Fruit fly (Drosophila melanogaster) whole organism, embryonic: Measurements from ENCODE around the gene CG43694.

Source experiments
- Asciz ChIP-seq: fragments of 200-800 bp; sonication (Bioruptor generic); optimal IDR thresholded peaks from 2 replicates; lab custom pipeline; 2017; ENCODE audit warnings: missing biosample characterization, mild to moderate bottlenecking, missing genetic modification characterization, missing genetic modification reagents
- BEAF-32 ChIP-seq: fragments of 200-800 bp; sonication (Bioruptor generic); optimal IDR thresholded peaks from 3 replicates; lab custom pipeline; 2017; ENCODE audit warnings: missing biosample characterization, missing genetic modification characterization, mild to moderate bottlenecking, moderate library complexity, missing genetic modification reagents
- Bdp1 ChIP-seq: fragments of 200-800 bp; sonication (Bioruptor generic); optimal IDR thresholded peaks from 3 replicates; lab custom pipeline; 2016; ENCODE audit warnings: missing biosample characterization, missing genetic modification characterization
- C15 ChIP-seq: fragments of 200-800 bp; sonication (Bioruptor generic); IDR thresholded peaks from 3 replicates; pipeline ENCODE4 v1.3.6; 2022; ENCODE audit warnings: missing biosample characterization, missing genetic modification characterization
- CG11247 ChIP-seq: fragments of 200-800 bp; sonication (Bioruptor generic); IDR thresholded peaks from 2 replicates; pipeline ENCODE4 v1.3.6; 2022; ENCODE audit warnings: missing biosample characterization, missing genetic modification characterization
- CG14014 ChIP-seq: fragments of 200-800 bp; sonication (Bioruptor generic); IDR thresholded peaks from 2 replicates; pipeline ENCODE4 v1.3.6; 2022; ENCODE audit warnings: missing biosample characterization, missing genetic modification characterization
- CG14441 ChIP-seq: fragments of 200-800 bp; sonication (Bioruptor generic); IDR thresholded peaks from 2 replicates; pipeline ENCODE4 v1.3.6; 2022; ENCODE audit warnings: missing biosample characterization, missing genetic modification characterization
- CG15514 ChIP-seq: fragments of 200-800 bp; sonication (Bioruptor generic); optimal IDR thresholded peaks from 3 replicates; lab custom pipeline; 2017; ENCODE audit warnings: missing biosample characterization, missing genetic modification characterization, mild to moderate bottlenecking, moderate library complexity, missing genetic modification reagents
- CG15696 ChIP-seq: fragments of 200-800 bp; sonication (Bioruptor generic); optimal IDR thresholded peaks from 2 replicates; lab custom pipeline; 2019; ENCODE audit warnings: missing biosample characterization, mild to moderate bottlenecking, missing genetic modification characterization, moderate library complexity
- CG16779 ChIP-seq: fragments of 200-800 bp; sonication (Bioruptor generic); IDR thresholded peaks from 2 replicates; pipeline ENCODE4 v1.3.6; 2022; ENCODE audit warnings: missing biosample characterization, missing genetic modification characterization
- CG17802 ChIP-seq: fragments of 200-800 bp; sonication (Bioruptor generic); optimal IDR thresholded peaks from 2 replicates; lab custom pipeline; 2018; ENCODE audit warnings: missing biosample characterization, mild to moderate bottlenecking, missing genetic modification characterization, moderate library complexity
- CG18262 ChIP-seq: fragments of 200-800 bp; optimal IDR thresholded peaks from 3 replicates; lab custom pipeline; 2019; ENCODE audit warnings: missing biosample characterization, mild to moderate bottlenecking, missing genetic modification characterization, moderate library complexity
- CG18476 ChIP-seq: fragments of 200-800 bp; sonication (Bioruptor generic); optimal IDR thresholded peaks from 2 replicates; lab custom pipeline; 2016; ENCODE audit warnings: missing biosample characterization, mild to moderate bottlenecking, missing genetic modification characterization
- CG2678 ChIP-seq: fragments of 200-800 bp; sonication (Bioruptor generic); optimal IDR thresholded peaks from 3 replicates; lab custom pipeline; 2019; ENCODE audit warnings: missing biosample characterization, mild to moderate bottlenecking, missing genetic modification characterization, moderate library complexity
- CG30431 ChIP-seq: fragments of 200-800 bp; sonication (Bioruptor generic); optimal IDR thresholded peaks from 2 replicates; lab custom pipeline; 2017; ENCODE audit warnings: missing biosample characterization, missing genetic modification characterization
- CG3995 ChIP-seq: fragments of 200-800 bp; sonication (Bioruptor generic); optimal IDR thresholded peaks from 3 replicates; lab custom pipeline; 2016; ENCODE audit warnings: missing biosample characterization, missing genetic modification characterization
- CG4328 ChIP-seq: fragments of 200-800 bp; sonication (Bioruptor generic); optimal IDR thresholded peaks from 3 replicates; lab custom pipeline; 2017; ENCODE audit warnings: missing biosample characterization, missing genetic modification reagents, missing genetic modification characterization
- CG5953 ChIP-seq: fragments of 200-800 bp; sonication (Bioruptor generic); IDR thresholded peaks from 2 replicates; pipeline ENCODE4 v1.3.6; 2022; ENCODE audit warnings: missing biosample characterization, missing genetic modification characterization
- Dll ChIP-seq: fragments of 200-800 bp; sonication (Bioruptor generic); IDR thresholded peaks from 4 replicates; pipeline ENCODE4 v1.3.6; 2022; ENCODE audit warnings: missing biosample characterization, missing genetic modification characterization; ENCODE audit not compliant: partially characterized antibody
- Elba2 ChIP-seq: fragments of 200-800 bp; sonication (Bioruptor generic); optimal IDR thresholded peaks from 3 replicates; lab custom pipeline; 2016; ENCODE audit warnings: missing biosample characterization, missing genetic modification characterization
- Gsc ChIP-seq: fragments of 200-800 bp; sonication (Bioruptor generic); IDR thresholded peaks from 2 replicates; pipeline ENCODE4 v1.3.6; 2022; ENCODE audit warnings: missing biosample characterization, missing genetic modification characterization
- NC2α ChIP-seq: fragments of 200-800 bp; sonication (Bioruptor generic); optimal IDR thresholded peaks from 2 replicates; lab custom pipeline; 2016; ENCODE audit warnings: missing biosample characterization, missing genetic modification characterization
- NFAT ChIP-seq: fragments of 200-800 bp; sonication (Bioruptor generic); IDR thresholded peaks from 2 replicates; pipeline ENCODE4 v1.3.6; 2022; ENCODE audit warnings: missing biosample characterization, missing genetic modification characterization
- Oli ChIP-seq: fragments of 200-800 bp; sonication (Bioruptor generic); optimal IDR thresholded peaks from 2 replicates; lab custom pipeline; 2018; ENCODE audit warnings: missing biosample characterization, mild to moderate bottlenecking, missing genetic modification characterization, moderate library complexity
- Pdp1 ChIP-seq, 2 experiments: fragments of 200-800 bp; sonication (Bioruptor generic); optimal IDR thresholded peaks; 3 replicates each; lab custom pipeline; 2016; ENCODE audit warnings: missing biosample characterization in 2 of 2, missing genetic modification characterization in 2 of 2, mild to moderate bottlenecking in 1 of 2, moderate library complexity in 1 of 2
- Rfx ChIP-seq: fragments of 200-800 bp; sonication (Bioruptor generic); IDR thresholded peaks from 2 replicates; pipeline ENCODE4 v1.3.6; 2022; ENCODE audit warnings: missing biosample characterization, missing genetic modification characterization
- Sox100B ChIP-seq: fragments of 200-800 bp; sonication (Bioruptor generic); optimal IDR thresholded peaks from 3 replicates; lab custom pipeline; 2018; ENCODE audit warnings: missing biosample characterization, mild to moderate bottlenecking, missing genetic modification characterization
- Ssrp ChIP-seq: fragments of 200-800 bp; sonication (Bioruptor generic); optimal IDR thresholded peaks from 2 replicates; lab custom pipeline; 2018; ENCODE audit warnings: missing biosample characterization, mild to moderate bottlenecking, missing genetic modification characterization, moderate library complexity
- Usf ChIP-seq: fragments of 200-800 bp; sonication (Bioruptor generic); optimal IDR thresholded peaks from 2 replicates; lab custom pipeline; 2017; ENCODE audit warnings: missing genotype, missing biosample characterization, missing genetic modification characterization
- Xbp1 ChIP-seq: fragments of 200-800 bp; sonication (Bioruptor generic); optimal IDR thresholded peaks from 3 replicates; lab custom pipeline; 2016; ENCODE audit warnings: missing biosample characterization, mild to moderate bottlenecking, missing genetic modification characterization
- ato ChIP-seq: fragments of 200-800 bp; sonication (Bioruptor generic); IDR thresholded peaks from 2 replicates; pipeline ENCODE4 v1.3.6; 2022; ENCODE audit warnings: missing biosample characterization, missing genetic modification characterization; ENCODE audit not compliant: partially characterized antibody
- bcd ChIP-seq: fragments of 200-800 bp; sonication (Bioruptor generic); optimal IDR thresholded peaks from 2 replicates; lab custom pipeline; 2017; ENCODE audit warnings: missing biosample characterization, mild to moderate bottlenecking, missing genetic modification characterization
- cas ChIP-seq: fragments of 200-800 bp; sonication (Bioruptor generic); IDR thresholded peaks from 2 replicates; pipeline ENCODE4 v1.3.6; 2022; ENCODE audit warnings: missing biosample characterization, missing genetic modification characterization
- cg ChIP-seq: fragments of 200-800 bp; sonication (Bioruptor generic); optimal IDR thresholded peaks from 3 replicates; lab custom pipeline; 2019; ENCODE audit warnings: missing biosample characterization, mild to moderate bottlenecking, missing genetic modification characterization, moderate library complexity
- ci ChIP-seq: fragments of 200-800 bp; sonication (Bioruptor generic); IDR thresholded peaks from 3 replicates; pipeline ENCODE4 v1.3.6; 2022; ENCODE audit warnings: missing biosample characterization, missing genetic modification characterization
- ewg ChIP-seq: fragments of 200-800 bp; sonication (Bioruptor generic); optimal IDR thresholded peaks from 3 replicates; lab custom pipeline; 2017; ENCODE audit warnings: mild to moderate bottlenecking, missing biosample characterization, missing genetic modification reagents, missing genetic modification characterization
- gt ChIP-seq: fragments of 200-800 bp; sonication (Bioruptor generic); IDR thresholded peaks from 2 replicates; pipeline ENCODE4 v1.3.6; 2022; ENCODE audit warnings: missing biosample characterization, missing genetic modification characterization
- hb ChIP-seq: fragments of 200-800 bp; sonication (Bioruptor generic); IDR thresholded peaks from 3 replicates; pipeline ENCODE4 v1.3.6; 2022; ENCODE audit warnings: missing biosample characterization, missing genetic modification characterization; ENCODE audit not compliant: partially characterized antibody
- kay ChIP-seq: fragments of 200-800 bp; sonication (Bioruptor generic); optimal IDR thresholded peaks from 2 replicates; lab custom pipeline; 2016; ENCODE audit warnings: missing biosample characterization, missing genetic modification characterization
- klu ChIP-seq: fragments of 200-800 bp; sonication (Bioruptor generic); IDR thresholded peaks from 2 replicates; pipeline ENCODE4 v1.3.6; 2022; ENCODE audit warnings: missing biosample characterization, missing genetic modification characterization
- luna ChIP-seq: fragments of 200-800 bp; sonication (Bioruptor generic); optimal IDR thresholded peaks from 2 replicates; lab custom pipeline; 2016; ENCODE audit warnings: missing biosample characterization, missing genetic modification characterization
- maf-S ChIP-seq: fragments of 200-800 bp; sonication (Bioruptor generic); optimal IDR thresholded peaks from 2 replicates; lab custom pipeline; 2016; ENCODE audit warnings: missing biosample characterization, missing genetic modification characterization
- nerfin-1 ChIP-seq: fragments of 200-800 bp; sonication (Bioruptor generic); optimal IDR thresholded peaks from 3 replicates; lab custom pipeline; 2019; ENCODE audit warnings: missing biosample characterization, mild to moderate bottlenecking, missing genetic modification characterization, moderate library complexity
- nmo ChIP-seq: fragments of 200-800 bp; sonication (Bioruptor generic); optimal IDR thresholded peaks from 2 replicates; lab custom pipeline; 2018; ENCODE audit warnings: missing biosample characterization, mild to moderate bottlenecking, missing genetic modification characterization, moderate library complexity
- otp ChIP-seq: fragments of 200-800 bp; sonication (Bioruptor generic); IDR thresholded peaks from 3 replicates; pipeline ENCODE4, ENCODE4 v1.3.6; 2022; ENCODE audit warnings: missing biosample characterization, missing genetic modification characterization
- repo ChIP-seq: fragments of 200-800 bp; sonication (Bioruptor generic); optimal IDR thresholded peaks from 2 replicates; lab custom pipeline; 2016; ENCODE audit warnings: missing biosample characterization, missing genetic modification characterization
- seq ChIP-seq: fragments of 200-800 bp; sonication (Bioruptor generic); IDR thresholded peaks from 2 replicates; pipeline ENCODE4 v1.3.6; 2022; ENCODE audit warnings: missing biosample characterization, missing genetic modification characterization
- wek ChIP-seq: fragments of 200-800 bp; sonication (Bioruptor generic); optimal IDR thresholded peaks from 3 replicates; lab custom pipeline; 2018; ENCODE audit warnings: missing biosample characterization, mild to moderate bottlenecking, missing genetic modification characterization, moderate library complexity
- zfh1 ChIP-seq: fragments of 200-800 bp; sonication (Bioruptor generic); IDR thresholded peaks from 3 replicates; pipeline ENCODE4 v1.3.6; 2022; ENCODE audit warnings: missing biosample characterization, missing genetic modification characterization

The CG43694 gene

DNA sequence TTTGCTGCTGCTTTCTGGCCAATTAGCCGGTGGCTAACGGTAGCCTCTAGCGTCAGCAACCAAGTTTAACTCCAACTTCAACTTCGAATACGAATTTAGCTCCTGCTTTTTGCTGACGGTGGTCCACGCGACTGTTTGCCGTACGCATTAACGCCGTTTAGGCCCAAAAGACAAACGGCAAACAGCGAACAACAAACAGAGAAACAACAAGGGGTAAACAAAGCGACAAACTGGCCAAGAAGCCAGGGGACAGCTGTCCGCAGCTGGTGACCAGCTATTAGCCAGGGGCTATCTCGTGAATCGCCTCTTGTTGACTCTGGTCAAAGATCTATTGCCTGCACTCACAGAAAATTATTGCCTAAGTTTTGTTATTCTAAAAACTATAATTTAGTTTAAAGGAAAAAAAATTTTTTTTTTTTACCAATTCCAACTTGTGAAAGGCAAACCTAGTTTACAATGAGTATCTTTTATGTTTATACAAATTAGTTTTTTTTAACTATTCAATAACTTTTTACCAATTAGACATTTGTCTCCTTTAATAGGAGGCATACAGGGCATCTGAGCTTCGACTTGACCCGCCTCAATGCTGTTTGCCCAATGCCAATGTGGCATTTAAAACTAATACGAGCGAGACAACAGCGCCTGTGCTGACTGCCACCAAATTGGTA is 19.6 kb upstream of the CG43694 start:
- TF ChIP-seq CG30431 (GFP tag; lab: Kevin White, UChicago), result peak; percentile 22
- peak; percentile 27 for TF ChIP-seq NC2α (GFP tag; lab: Kevin White, UChicago)
- TF ChIP-seq ci (GFP tag; lab: Robert Waterston, UW), result peak; percentile 76
- TF ChIP-seq maf-S, result no peak
- no peak for TF ChIP-seq CG5953 (GFP tag; lab: Robert Waterston, UW)
- TF ChIP-seq Pdp1 (GFP tag; optimal IDR thresholded peaks at IDR 0.05; lab: Kevin White, UChicago), result no peak
- TF ChIP-seq seq (GFP tag; lab: Robert Waterston, UW), result peak; percentile 18; the same call in 1 of the 2 replicates
- TF ChIP-seq CG16779 (GFP tag; lab: Robert Waterston, UW), result 0 out of 2 replicates have a peak, but pooled peaks have one; percentile 17
- no peak for TF ChIP-seq repo (GFP tag; lab: Kevin White, UChicago)
- no peak for TF ChIP-seq hb (GFP tag; lab: Robert Waterston, UW)
- no peak for TF ChIP-seq CG3995 (GFP tag; lab: Kevin White, UChicago)
- peak; percentile 15 for TF ChIP-seq Bdp1 (GFP tag; lab: Kevin White, UChicago)
- TF ChIP-seq CG14441, result peak; percentile 46; the same call in 1 of the 2 replicates
- no peak for TF ChIP-seq gt (GFP tag; lab: Robert Waterston, UW)
- no peak for TF ChIP-seq C15 (GFP tag; lab: Robert Waterston, UW)
- peak; percentile 10 for TF ChIP-seq Oli
- TF ChIP-seq Rfx (GFP tag; lab: Robert Waterston, UW), result peak; percentile 44; the same call in 1 of the 2 replicates
- TF ChIP-seq bcd, result peak; percentile 32
- TF ChIP-seq CG2678 (tag; lab: Kevin White, UChicago), result peak; percentile 25
- no peak for TF ChIP-seq nerfin-1 (tag; lab: Kevin White, UChicago)
- no peak for TF ChIP-seq klu (GFP tag; lab: Robert Waterston, UW)
- no peak for TF ChIP-seq ewg (GFP tag; lab: Kevin White, UChicago)
- no peak for TF ChIP-seq ato (GFP tag; lab: Robert Waterston, UW)
- TF ChIP-seq CG14014, result peak; percentile 19; the same call in 1 of the 2 replicates
- peak; percentile 23 for TF ChIP-seq nmo
- TF ChIP-seq wek (GFP tag; lab: Kevin White, UChicago), result peak; percentile 68
- no peak for TF ChIP-seq kay (GFP tag; lab: Kevin White, UChicago)
- peak; percentile 34 for TF ChIP-seq CG18262
- TF ChIP-seq CG17802 (tag; lab: Kevin White, UChicago), result no peak
- TF ChIP-seq cg (GFP tag; lab: Kevin White, UChicago), result no peak
- TF ChIP-seq CG15696, result peak; percentile 36
- no peak for TF ChIP-seq BEAF-32 (GFP tag; lab: Kevin White, UChicago)
- peak; percentile 57 for TF ChIP-seq Sox100B (GFP tag; lab: Kevin White, UChicago)
- no peak for TF ChIP-seq NFAT (GFP tag; lab: Robert Waterston, UW)
- TF ChIP-seq Ssrp, result no peak
- TF ChIP-seq luna (GFP tag; lab: Kevin White, UChicago), result no peak
- no peak for TF ChIP-seq Gsc
- peak; percentile 0 for TF ChIP-seq Usf (GFP tag; lab: Kevin White, UChicago)
- no peak for TF ChIP-seq CG18476
- peak; percentile 52 for TF ChIP-seq Asciz (GFP tag; lab: Kevin White, UChicago)
- peak; percentile 77 for TF ChIP-seq otp (GFP tag; lab: Robert Waterston, UW)
- TF ChIP-seq zfh1 (GFP tag; lab: Robert Waterston, UW), result peak; percentile 21; the same call in 1 of the 3 replicates
- TF ChIP-seq Xbp1, result peak; percentile 6
- TF ChIP-seq CG15514 (GFP tag; lab: Kevin White, UChicago), result peak; percentile 3
- peak; percentile 26 for TF ChIP-seq CG4328 (GFP tag; lab: Kevin White, UChicago)
- TF ChIP-seq Dll, result no peak
- TF ChIP-seq cas (GFP tag; lab: Robert Waterston, UW), result no peak
- TF ChIP-seq Elba2 (GFP tag; lab: Kevin White, UChicago), result no peak
- 0 out of 2 replicates have a peak, but pooled peaks have one; percentile 4 for TF ChIP-seq CG11247 (GFP tag; lab: Robert Waterston, UW)
